Worm (Caenorhabditis elegans) whole organism, L4/young adult: ENCODE measurements around the gene T05E12.6.

Experiments used
- W03F9.2 ChIP-seq: fragments of 150-350 bp; optimal IDR thresholded peaks from 2 replicates; lab custom pipeline; 2014; ENCODE audit warnings: missing biosample characterization, missing genetic modification characterization
- dao-5 ChIP-seq: sonication (generic microtip); optimal IDR thresholded peaks from 2 replicates; lab custom pipeline; 2016; ENCODE audit warnings: missing genotype, missing genetic modification characterization, moderate library complexity, missing compliant biosample characterization
- him-1 ChIP-seq: sonication (generic microtip); optimal IDR thresholded peaks from 2 replicates; lab custom pipeline; 2016; ENCODE audit warnings: missing genotype, missing genetic modification reagents, missing genetic modification characterization, missing compliant biosample characterization

Gene T05E12.6

ce11 chrV:17071578-17071977, 17.7 kb downstream of the T05E12.6 start, which contains the start of gene srbc-14:
srbc-14 (minus strand) TSS chrV:17071678.
- TF ChIP-seq him-1 (tag; lab: Kevin White, UChicago) (no peak), W03F9.2 (tag; lab: Kevin White, UChicago) (no peak), dao-5 (tag; lab: Kevin White, UChicago) (no peak)

ce11 chrV:17068839-17069238, 20.4 kb downstream of the T05E12.6 start, which contains the start of gene T05E12.8:
T05E12.8 (plus strand) TSS chrV:17069139.
- TF ChIP-seq W03F9.2 (tag; lab: Kevin White, UChicago), result no peak
- TF ChIP-seq him-1 (tag; lab: Kevin White, UChicago), result no peak
- TF ChIP-seq dao-5 (tag; lab: Kevin White, UChicago), result no peak

ce11 chrV:17066634-17067033, 22.6 kb downstream of the T05E12.6 start:
- TF ChIP-seq him-1 (tag; lab: Kevin White, UChicago) (no peak), W03F9.2 (tag; lab: Kevin White, UChicago) (no peak)

ce11 chrV:17064676-17065075, 24.6 kb downstream of the T05E12.6 start, which contains the start of gene srh-255:
srh-255 (plus strand) TSS chrV:17064976.
- TF ChIP-seq him-1 (tag; lab: Kevin White, UChicago) (no peak), W03F9.2 (tag; lab: Kevin White, UChicago) (no peak), dao-5 (tag; lab: Kevin White, UChicago) (no peak)

DNA sequence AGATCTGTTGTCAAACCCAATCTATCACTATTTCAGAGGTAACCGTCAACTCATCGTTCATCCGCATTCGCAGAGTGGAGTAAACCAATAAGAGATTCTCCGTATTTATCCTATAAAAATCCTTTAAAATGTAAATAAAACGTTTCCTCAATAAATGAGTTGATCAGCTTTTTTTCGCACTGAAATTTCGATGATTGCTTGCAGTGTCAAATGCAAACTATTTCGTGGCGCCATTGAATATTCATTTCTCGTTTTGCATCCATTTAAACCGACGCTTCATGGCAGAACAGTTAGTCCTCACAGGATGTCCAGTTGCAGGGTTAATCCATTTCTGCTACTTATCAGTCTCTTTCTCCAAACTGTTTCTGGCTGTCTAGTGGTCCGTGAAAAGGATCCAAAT, 27.7 kb downstream of the T05E12.6 start, which contains the start of gene F28B1.9:
Gene F28B1.9, plus strand, starts transcription at position 301 of the 400 bp plus-strand sequence.
- TF ChIP-seq dao-5 (tag; lab: Kevin White, UChicago), result no peak
- TF ChIP-seq him-1 (tag; lab: Kevin White, UChicago), result no peak
- no peak for TF ChIP-seq W03F9.2 (tag; lab: Kevin White, UChicago)

DNA sequence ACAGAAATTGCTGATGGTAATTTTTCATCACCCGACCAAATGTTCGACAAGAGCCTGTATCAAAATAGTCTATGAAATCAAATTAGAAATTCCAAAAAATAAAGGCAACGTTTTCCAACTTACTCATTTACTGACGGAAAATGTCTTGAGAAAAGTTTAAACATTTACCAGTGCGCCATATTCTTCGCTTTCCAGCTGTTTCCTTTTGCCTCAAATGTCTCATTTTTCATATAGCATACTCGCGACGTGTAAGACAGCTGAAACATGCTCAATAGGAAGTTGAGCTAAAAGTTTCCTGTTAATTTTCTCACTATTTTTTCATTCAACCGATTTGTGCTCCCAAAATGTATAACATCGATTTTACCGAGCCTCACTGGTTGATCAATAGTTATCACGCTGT, 29.3 kb downstream of the T05E12.6 start, which contains the start of gene sri-66:
Gene sri-66, plus strand, starts transcription at position 301 of the 400 bp plus-strand sequence.
- TF ChIP-seq dao-5 (tag; lab: Kevin White, UChicago) (no peak), him-1 (tag; lab: Kevin White, UChicago) (no peak), W03F9.2 (tag; lab: Kevin White, UChicago) (no peak)

- TF ChIP-seq him-1 (tag; lab: Kevin White, UChicago) (no peak), dao-5 (tag; lab: Kevin White, UChicago) (no peak), W03F9.2 (tag; lab: Kevin White, UChicago) (no peak)
Measured at ce11 chrV:17044500-17044899, 44.7 kb downstream of the T05E12.6 start, which contains the start of gene F28B1.2. F28B1.2 (plus strand) TSS chrV:17044800.

DNA sequence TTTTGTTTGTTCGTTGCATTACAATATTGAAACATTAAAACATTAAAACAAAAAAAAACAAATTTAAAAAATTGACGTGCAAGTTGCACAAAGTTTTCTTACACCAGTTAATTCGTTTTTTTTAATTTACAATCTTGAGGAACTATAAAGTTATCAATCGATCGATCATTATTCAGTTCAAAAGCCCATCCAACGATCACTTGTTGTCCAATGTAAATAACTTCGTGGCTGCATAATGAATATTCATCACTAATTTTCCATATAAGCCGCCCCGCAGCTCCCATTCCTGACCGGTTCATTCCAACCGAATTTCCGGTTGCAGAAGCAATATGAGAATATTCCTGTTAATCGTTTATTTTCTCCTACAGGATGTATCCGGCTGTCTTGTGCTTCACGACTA, 47.0 kb downstream of the T05E12.6 start, which contains the start of gene hpo-33:
Gene hpo-33, plus strand, starts transcription at position 301 of the 400 bp plus-strand sequence.
- TF ChIP-seq him-1 (tag; lab: Kevin White, UChicago), result no peak
- no peak for TF ChIP-seq W03F9.2 (tag; lab: Kevin White, UChicago)
- no peak for TF ChIP-seq dao-5 (tag; lab: Kevin White, UChicago)

DNA sequence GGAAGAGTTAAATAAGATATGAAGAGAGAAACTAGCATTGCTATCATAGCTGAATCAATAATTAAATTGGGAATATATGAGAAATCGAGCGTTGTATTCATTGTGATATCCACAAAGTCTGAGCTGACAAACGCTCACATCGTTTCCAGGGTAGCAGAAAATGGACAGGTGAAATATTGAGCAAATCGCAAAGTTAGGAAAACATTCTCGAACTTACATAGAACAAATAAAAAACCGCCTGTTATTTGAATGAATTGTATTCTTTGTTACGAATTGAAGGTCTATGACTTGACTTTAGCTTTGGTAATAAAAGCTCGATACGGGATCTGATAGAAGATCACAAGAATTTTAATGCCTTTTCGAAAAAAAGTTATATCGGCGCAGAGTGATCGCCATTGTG, 53.4 kb downstream of the T05E12.6 start, which contains the start of gene srz-94:
Gene srz-94, minus strand, starts transcription at position 101 of the 400 bp plus-strand sequence.
- TF ChIP-seq him-1 (tag; lab: Kevin White, UChicago) (no peak), W03F9.2 (tag; lab: Kevin White, UChicago) (no peak), dao-5 (tag; lab: Kevin White, UChicago) (no peak)
